Worm (Caenorhabditis elegans) whole organism, mixed stage, embryonic: ENCODE measurements around the gene R02D5.7.

ENCODE experiments used
- blmp-1 ChIP-seq: fragments of 150-350 bp; optimal IDR thresholded peaks from 2 replicates; lab custom pipeline; 2014; ENCODE audit warnings: missing biosample characterization, missing genetic modification characterization
- drap-1 ChIP-seq: fragments of 200-800 bp; sonication (Bioruptor generic); optimal IDR thresholded peaks from 3 replicates; lab custom pipeline; 2018; ENCODE audit warnings: mild to moderate bottlenecking, missing genetic modification characterization, missing compliant biosample characterization
- lin-13 ChIP-seq: fragments of 150-350 bp; optimal IDR thresholded peaks from 2 replicates; lab custom pipeline; 2014; ENCODE audit warnings: missing biosample characterization, missing genetic modification characterization
- mep-1 ChIP-seq: fragments of 150-350 bp; optimal IDR thresholded peaks from 2 replicates; lab custom pipeline; 2017; ENCODE audit warnings: missing biosample characterization, missing genetic modification reagents, missing genetic modification characterization, inconsistent platforms
- nhr-237 ChIP-seq: fragments of 150-350 bp; optimal IDR thresholded peaks from 2 replicates; lab custom pipeline; 2014; ENCODE audit warnings: missing biosample characterization, missing genetic modification characterization
- pha-4 ChIP-seq: fragments of 150-350 bp; optimal IDR thresholded peaks from 2 replicates; lab custom pipeline; 2018; ENCODE audit warnings: missing biosample characterization, missing genetic modification reagents, missing genetic modification characterization
- snpc-4 ChIP-seq: fragments of 150-350 bp; optimal IDR thresholded peaks from 2 replicates; lab custom pipeline; 2014; ENCODE audit warnings: missing biosample characterization, missing genetic modification characterization
- ztf-11 ChIP-seq: fragments of 150-350 bp; optimal IDR thresholded peaks from 2 replicates; lab custom pipeline; 2014; ENCODE audit warnings: missing biosample characterization, missing genetic modification characterization

- TF ChIP-seq snpc-4 (no peak), mep-1 (tag; lab: Kevin White, UChicago) (no peak), drap-1 (GFP tag; lab: Kevin White, UChicago) (no peak), blmp-1 (tag; lab: Kevin White, UChicago) (no peak), pha-4 (tag; lab: Kevin White, UChicago) (no peak), nhr-237 (tag; lab: Kevin White, UChicago) (no peak), lin-13 (tag; lab: Kevin White, UChicago) (no peak), ztf-11 (no peak)
These were observed 19.3 kb upstream of the R02D5.7 start for ce11 chrV:14500554-14500953.
